Worm (Caenorhabditis elegans) whole organism, L4 larva: Measurements from ENCODE around the gene C30G7.2.

Experiments
- F10B5.3 ChIP-seq: sonication (generic microtip); optimal IDR thresholded peaks from 2 replicates; lab custom pipeline; 2016; ENCODE audit warnings: mild to moderate bottlenecking, missing genetic modification characterization, missing compliant biosample characterization
- R02D3.7 ChIP-seq: fragments of 150-350 bp; sonication (generic microtip); optimal IDR thresholded peaks from 3 replicates; lab custom pipeline; 2014; ENCODE audit warnings: missing biosample characterization, missing genetic modification characterization
- Y105C5A.15 ChIP-seq: fragments of 200-800 bp; sonication (Bioruptor generic); IDR thresholded peaks from 2 replicates; pipeline ENCODE4 v1.3.6; 2022; ENCODE audit warnings: missing genetic modification characterization, missing compliant biosample characterization
- Y75B8A.6 ChIP-seq: fragments of 200-800 bp; sonication (Bioruptor generic); IDR thresholded peaks from 2 replicates; pipeline ENCODE4 v1.3.6; 2022; ENCODE audit warnings: missing genetic modification reagents, missing genetic modification characterization, missing compliant biosample characterization
- ZK546.5 ChIP-seq, 2 experiments: sonication (generic microtip); optimal IDR thresholded peaks; 2 replicates each; lab custom pipeline; 2017; ENCODE audit warnings: missing biosample characterization in 2 of 2, missing genetic modification characterization in 2 of 2
- aha-1 ChIP-seq: fragments of 150-350 bp; peaks from one replicate; lab custom pipeline; 2014; ENCODE audit warnings: missing biosample characterization, missing genetic modification characterization
- aly-2 ChIP-seq: sonication (generic microtip); optimal IDR thresholded peaks from 2 replicates; lab custom pipeline; 2018; ENCODE audit warnings: missing biosample characterization, missing genetic modification characterization
- attf-4 ChIP-seq: sonication (generic microtip); optimal IDR thresholded peaks from 3 replicates; lab custom pipeline; 2017; ENCODE audit warnings: missing biosample characterization, missing genetic modification characterization
- ceh-28 ChIP-seq: fragments of 150-350 bp; optimal IDR thresholded peaks from 2 replicates; lab custom pipeline; 2014; ENCODE audit warnings: missing biosample characterization, missing genetic modification reagents, missing genetic modification characterization
- ces-1 ChIP-seq: fragments of 150-350 bp; sonication (generic microtip); optimal IDR thresholded peaks from 4 replicates; lab custom pipeline; 2014; ENCODE audit warnings: missing biosample characterization, missing genetic modification reagents, missing genetic modification characterization
- ctbp-1 ChIP-seq: fragments of 200-800 bp; sonication (Bioruptor generic); IDR thresholded peaks from 2 replicates; pipeline ENCODE4 v1.3.6; 2022; ENCODE audit warnings: missing genetic modification reagents, missing genetic modification characterization, missing compliant biosample characterization
- daf-16 ChIP-seq, 3 experiments: sonication (generic microtip); optimal IDR thresholded peaks; 2 replicates each; lab custom pipeline; 2016 to 2017; ENCODE audit warnings: missing genetic modification characterization in 3 of 3, missing genetic modification reagents in 3 of 3, mild to moderate bottlenecking in 2 of 3, missing compliant biosample characterization in 2 of 3, missing biosample characterization in 1 of 3, moderate library complexity in 1 of 3
- daf-8 ChIP-seq: fragments of 200-800 bp; sonication (Bioruptor generic); IDR thresholded peaks from 2 replicates; pipeline ENCODE4 v1.3.6; 2022; ENCODE audit warnings: missing genetic modification characterization, missing compliant biosample characterization
- dmd-9 ChIP-seq: fragments of 200-800 bp; sonication (Bioruptor generic); IDR thresholded peaks from 2 replicates; pipeline ENCODE4 v1.3.6; 2022; ENCODE audit warnings: missing genetic modification reagents, missing genetic modification characterization, missing compliant biosample characterization
- fkh-10 ChIP-seq: fragments of 150-350 bp; optimal IDR thresholded peaks from 2 replicates; lab custom pipeline; 2014; ENCODE audit warnings: missing biosample characterization, missing genetic modification reagents, missing genetic modification characterization
- gei-8 ChIP-seq: fragments of 200-800 bp; sonication (Bioruptor generic); optimal IDR thresholded peaks from 2 replicates; lab custom pipeline; 2018; ENCODE audit warnings: mild to moderate bottlenecking, missing genetic modification characterization, missing compliant biosample characterization
- hlh-11 ChIP-seq: fragments of 200-800 bp; sonication (Bioruptor generic); optimal IDR thresholded peaks from 2 replicates; lab custom pipeline; 2018; ENCODE audit warnings: mild to moderate bottlenecking, missing genetic modification characterization, missing compliant biosample characterization
- hlh-30 ChIP-seq: sonication (generic microtip); optimal IDR thresholded peaks from 2 replicates; lab custom pipeline; 2017; ENCODE audit warnings: antibody characterized with exemption, mild to moderate bottlenecking, missing genetic modification characterization, missing compliant biosample characterization; ENCODE audit not compliant: insufficient read depth
- hmg-1.1 ChIP-seq: fragments of 200-800 bp; sonication (Bioruptor generic); IDR thresholded peaks from 2 replicates; pipeline ENCODE4 v1.3.6; 2022; ENCODE audit warnings: missing genetic modification reagents, missing genetic modification characterization, missing compliant biosample characterization
- jun-1 ChIP-seq: fragments of 150-350 bp; optimal IDR thresholded peaks from 2 replicates; lab custom pipeline; 2014; ENCODE audit warnings: missing biosample characterization, missing genetic modification reagents, missing genetic modification characterization
- lin-15B ChIP-seq: fragments of 150-350 bp; sonication (generic microtip); optimal IDR thresholded peaks from 3 replicates; lab custom pipeline; 2014; ENCODE audit warnings: missing biosample characterization, missing genetic modification characterization
- madf-9 ChIP-seq: fragments of 200-800 bp; sonication (Bioruptor generic); conservative IDR thresholded peaks from 2 replicates; pipeline ENCODE4 v1.3.6; 2022; ENCODE audit warnings: missing genetic modification reagents, missing genetic modification characterization, missing compliant biosample characterization
- mdl-1 ChIP-seq, 2 experiments: fragments of 150-350 bp in 1 of 2; sonication (generic microtip) in 1 of 2; optimal IDR thresholded peaks; 2 replicates each; lab custom pipeline; 2014 to 2017; ENCODE audit warnings: missing biosample characterization in 2 of 2, missing genetic modification characterization in 2 of 2
- nhr-10 ChIP-seq: fragments of 150-350 bp; optimal IDR thresholded peaks from 2 replicates; lab custom pipeline; 2014; ENCODE audit warnings: missing biosample characterization, missing genetic modification characterization
- nhr-25 ChIP-seq: sonication (generic microtip); optimal IDR thresholded peaks from 2 replicates; lab custom pipeline; 2017; ENCODE audit warnings: missing genetic modification characterization, mild to moderate bottlenecking, missing compliant biosample characterization, antibody characterized with exemption, moderate library complexity, borderline replicate concordance; ENCODE audit not compliant: insufficient read depth
- nhr-41 ChIP-seq: fragments of 200-800 bp; sonication (Bioruptor generic); IDR thresholded peaks from 2 replicates; pipeline ENCODE4 v1.3.6; 2022; ENCODE audit warnings: missing genetic modification reagents, missing genetic modification characterization, missing compliant biosample characterization
- nhr-6 ChIP-seq: fragments of 150-350 bp; optimal IDR thresholded peaks from 2 replicates; lab custom pipeline; 2014; ENCODE audit warnings: missing biosample characterization, missing genetic modification characterization
- saeg-2 ChIP-seq: fragments of 200-800 bp; sonication (Bioruptor generic); IDR thresholded peaks from 2 replicates; pipeline ENCODE4 v1.3.6; 2022; ENCODE audit warnings: missing genetic modification reagents, missing genetic modification characterization, missing compliant biosample characterization
- sdz-12 ChIP-seq: fragments of 200-800 bp; sonication (Bioruptor generic); optimal IDR thresholded peaks from 2 replicates; lab custom pipeline; 2018; ENCODE audit warnings: mild to moderate bottlenecking, missing genetic modification characterization, missing compliant biosample characterization
- set-16 ChIP-seq: fragments of 200-800 bp; sonication (Bioruptor generic); IDR thresholded peaks from 2 replicates; pipeline ENCODE4 v1.3.6; 2022; ENCODE audit warnings: missing genetic modification reagents, missing genetic modification characterization, missing compliant biosample characterization
- snpc-1.2 ChIP-seq: fragments of 200-800 bp; sonication (Bioruptor generic); IDR thresholded peaks from 2 replicates; pipeline ENCODE4 v1.3.6; 2022; ENCODE audit warnings: missing genetic modification reagents, missing genetic modification characterization, missing compliant biosample characterization
- tag-97 ChIP-seq: fragments of 200-800 bp; sonication (Bioruptor generic); IDR thresholded peaks from 2 replicates; pipeline ENCODE4 v1.3.6; 2022; ENCODE audit warnings: missing genetic modification characterization, missing compliant biosample characterization
- vab-7 ChIP-seq: fragments of 200-800 bp; sonication (Bioruptor generic); IDR thresholded peaks from 2 replicates; pipeline ENCODE4 v1.3.6; 2022; ENCODE audit warnings: missing genetic modification reagents, missing genetic modification characterization, missing compliant biosample characterization
- ztf-7 ChIP-seq: fragments of 150-350 bp; optimal IDR thresholded peaks from 2 replicates; lab custom pipeline; 2014; ENCODE audit warnings: missing biosample characterization, missing genetic modification characterization

The C30G7.2 gene

ce11 chrV:14930168-14930567 is 6.5 kb upstream of the C30G7.2 start (continued):
- TF ChIP-seq madf-9 (GFP tag; lab: Robert Waterston, UW) (no peak), ztf-7 (tag; lab: Kevin White, UChicago) (no peak), sdz-12 (GFP tag; lab: Kevin White, UChicago) (no peak), nhr-41 (GFP tag; lab: Robert Waterston, UW) (no peak), daf-8 (GFP tag; lab: Robert Waterston, UW) (no peak), gei-8 (GFP tag; lab: Kevin White, UChicago) (no peak), tag-97 (GFP tag; lab: Robert Waterston, UW) (no peak), ctbp-1 (GFP tag; lab: Robert Waterston, UW) (0 out of 2 replicates have a peak, but pooled peaks have one; percentile 17)

ce11 chrV:14933450-14934218 is 3.1 kb upstream of the C30G7.2 start:
- TF ChIP-seq aha-1 (tag; lab: Kevin White, UChicago) (peak; percentile 95), set-16 (GFP tag; lab: Robert Waterston, UW) (peak; percentile 73), Y75B8A.6 (GFP tag; lab: Robert Waterston, UW) (0 out of 2 replicates have a peak, but pooled peaks have one; percentile 24), F10B5.3 (no peak), hmg-1.1 (peak; percentile 47; the same call in 1 of the 2 replicates)
- TF ChIP-seq, all 104 proteins: peak for 4

ce11 chrV:14942898-14943297 is 6.2 kb downstream of the C30G7.2 start:
- TF ChIP-seq jun-1 (no peak), lin-15B (tag; lab: Kevin White, UChicago) (no peak)

- no peak for TF ChIP-seq ZK546.5 (tag; optimal IDR thresholded peaks at IDR 0.05; lab: Kevin White, UChicago)
- peak; percentile 86 for TF ChIP-seq ceh-28 (tag; lab: Kevin White, UChicago)
Measured at ce11 chrV:14943774-14944173, 7.1 kb downstream of the C30G7.2 start.

- no peak for TF ChIP-seq dmd-9 (GFP tag; lab: Robert Waterston, UW)
- no peak for TF ChIP-seq daf-8 (GFP tag; lab: Robert Waterston, UW)
- TF ChIP-seq mdl-1 (tag; optimal IDR thresholded peaks at IDR 0.05; lab: Kevin White, UChicago) = no peak
- TF ChIP-seq nhr-10 (tag; lab: Kevin White, UChicago) = no peak
- peak; percentile 53 for TF ChIP-seq ceh-28 (tag; lab: Kevin White, UChicago)
Measured at ce11 chrV:14945124-14945523, 8.4 kb downstream of the C30G7.2 start.

- no peak for TF ChIP-seq snpc-1.2 (GFP tag; lab: Robert Waterston, UW)
- peak; percentile 51 for TF ChIP-seq ceh-28 (tag; lab: Kevin White, UChicago)
- TF ChIP-seq, all 104 proteins: peak for 1
Measured at ce11 chrV:14945697-14946096, 9.0 kb downstream of the C30G7.2 start, which contains the start of gene C30G7.3. Gene C30G7.3, minus strand, starts transcription at chrV:14945704.

ce11 chrV:14947022-14947421 is 10.3 kb downstream of the C30G7.2 start, which contains the start of gene C30G7.4:
Gene C30G7.4, minus strand, starts transcription at chrV:14947122.
- TF ChIP-seq fkh-10 (GFP tag; lab: Kevin White, UChicago) = no peak

- TF ChIP-seq mdl-1 (tag; optimal IDR thresholded peaks at IDR 0.05; lab: Kevin White, UChicago) (peak in 1 of 2 experiments; percentile 76), aly-2 (tag; lab: Kevin White, UChicago) (no peak), sdz-12 (GFP tag; lab: Kevin White, UChicago) (no peak), hlh-11 (tag; lab: Kevin White, UChicago) (no peak), daf-8 (GFP tag; lab: Robert Waterston, UW) (no peak), Y105C5A.15 (GFP tag; lab: Robert Waterston, UW) (no peak), ces-1 (no peak), daf-16 (GFP tag; optimal IDR thresholded peaks at IDR 0.05; lab: Kevin White, UChicago) (peak in 1 of 2 experiments; percentile 70), daf-16 (tag; optimal IDR thresholded peaks at IDR 0.05; lab: Kevin White, UChicago) (no peak), F10B5.3 (no peak), R02D3.7 (no peak), hlh-30 (tag; lab: Kevin White, UChicago) (peak; percentile 61), vab-7 (GFP tag; lab: Robert Waterston, UW) (no peak), fkh-10 (GFP tag; lab: Kevin White, UChicago) (peak; percentile 3), attf-4 (no peak), nhr-6 (tag; lab: Kevin White, UChicago) (peak; percentile 18), ztf-7 (tag; lab: Kevin White, UChicago) (no peak), nhr-25 (tag; lab: Kevin White, UChicago) (no peak), tag-97 (GFP tag; lab: Robert Waterston, UW) (no peak), saeg-2 (GFP tag; lab: Robert Waterston, UW) (no peak)
Measured at ce11 chrV:14948566-14948965, 11.9 kb downstream of the C30G7.2 start.
